Worm (Caenorhabditis elegans) whole organism, L1 larva: ENCODE measurements around the gene fbxb-105.

Experiments used
- C34B4.2 ChIP-seq: sonication (generic microtip); optimal IDR thresholded peaks from 2 replicates; lab custom pipeline; 2017; ENCODE audit warnings: mild to moderate bottlenecking, missing genetic modification characterization, missing compliant biosample characterization
- ama-1 ChIP-seq: fragments of 150-350 bp; optimal IDR thresholded peaks from 2 replicates; lab custom pipeline; 2014
- dsc-1 ChIP-seq: sonication (generic microtip); optimal IDR thresholded peaks from 2 replicates; lab custom pipeline; 2016; ENCODE audit warnings: mild to moderate bottlenecking, missing genetic modification characterization, missing compliant biosample characterization
- elt-2 ChIP-seq: sonication (generic microtip); optimal IDR thresholded peaks from 2 replicates; lab custom pipeline; 2016; ENCODE audit warnings: missing genetic modification characterization, mild to moderate bottlenecking, inconsistent platforms, missing compliant biosample characterization, missing genetic modification reagents
- lin-15B ChIP-seq: fragments of 150-350 bp; sonication (generic microtip); optimal IDR thresholded peaks from 3 replicates; lab custom pipeline; 2014; ENCODE audit warnings: missing biosample characterization, missing genetic modification characterization
- nhr-20 ChIP-seq: sonication (generic microtip); optimal IDR thresholded peaks from 2 replicates; lab custom pipeline; 2016; ENCODE audit warnings: mild to moderate bottlenecking, missing genetic modification characterization, missing compliant biosample characterization
- nhr-28 ChIP-seq: fragments of 150-350 bp; optimal IDR thresholded peaks from 2 replicates; lab custom pipeline; 2014; ENCODE audit warnings: missing biosample characterization, missing genetic modification characterization
- snu-23 ChIP-seq: sonication (generic microtip); optimal IDR thresholded peaks from 2 replicates; lab custom pipeline; 2016; ENCODE audit warnings: missing genetic modification characterization, missing compliant biosample characterization
- sptf-1 ChIP-seq: fragments of 150-350 bp; optimal IDR thresholded peaks from 2 replicates; lab custom pipeline; 2014; ENCODE audit warnings: missing biosample characterization, missing genetic modification characterization
- unc-130 ChIP-seq: fragments of 150-350 bp; optimal IDR thresholded peaks from 2 replicates; lab custom pipeline; 2017; ENCODE audit warnings: missing biosample characterization, missing genetic modification characterization, inconsistent platforms
- ztf-11 ChIP-seq, 2 experiments: sonication (generic microtip); optimal IDR thresholded peaks; 2 replicates each; lab custom pipeline; 2016 to 2017; ENCODE audit warnings: missing genetic modification characterization in 2 of 2, missing biosample characterization in 1 of 2, missing compliant biosample characterization in 1 of 2

DNA sequence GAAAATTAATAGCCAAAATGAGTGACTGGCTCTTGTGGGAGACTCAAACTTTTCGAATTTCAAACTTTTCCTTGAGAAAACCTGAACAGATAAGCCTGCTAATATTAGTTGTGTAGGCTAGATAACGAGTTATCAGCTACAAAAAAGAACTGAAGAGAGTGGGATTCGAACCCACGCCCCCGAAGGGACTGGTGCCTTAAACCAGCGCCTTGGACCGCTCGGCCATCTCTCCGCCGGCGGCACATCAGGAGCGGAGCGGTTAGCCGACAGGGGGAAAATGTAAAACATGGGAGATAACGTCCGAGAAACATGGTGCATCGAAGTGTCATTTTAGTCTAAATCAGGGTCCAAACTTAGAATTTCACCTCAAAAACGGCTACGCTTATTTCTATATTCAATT lies 35.0 kb downstream of the fbxb-105 start:
- no peak for TF ChIP-seq snu-23 (GFP tag; lab: Kevin White, UChicago)
- no peak for TF ChIP-seq unc-130
- no peak for TF ChIP-seq elt-2 (tag; lab: Kevin White, UChicago)
- no peak for TF ChIP-seq sptf-1 (tag; lab: Kevin White, UChicago)
- TF ChIP-seq ama-1 (lab: Kevin White, UChicago) = no peak
- TF ChIP-seq nhr-20 (tag; lab: Kevin White, UChicago) = no peak
- TF ChIP-seq C34B4.2 (tag; lab: Kevin White, UChicago) = no peak
- no peak for TF ChIP-seq nhr-28 (tag; lab: Kevin White, UChicago)
- TF ChIP-seq lin-15B = no peak
- no peak for TF ChIP-seq dsc-1 (tag; lab: Kevin White, UChicago)
- no peak for TF ChIP-seq ztf-11 (tag; optimal IDR thresholded peaks at IDR 0.05; lab: Kevin White, UChicago)
